Fruit fly (Drosophila melanogaster) whole organism, embryonic: ENCODE measurements around the gene CG6830.

Experiments
- ATbp ChIP-seq: fragments of 200-800 bp; sonication (Bioruptor generic); optimal IDR thresholded peaks from 2 replicates; lab custom pipeline; 2017; ENCODE audit warnings: missing biosample characterization, mild to moderate bottlenecking, missing genetic modification characterization, missing genetic modification reagents
- Aef1 ChIP-seq: fragments of 200-800 bp; sonication (Bioruptor generic); IDR thresholded peaks from 3 replicates; pipeline ENCODE4 v1.3.6; 2022; ENCODE audit warnings: missing biosample characterization, missing genetic modification characterization
- Asciz ChIP-seq: fragments of 200-800 bp; sonication (Bioruptor generic); optimal IDR thresholded peaks from 2 replicates; lab custom pipeline; 2017; ENCODE audit warnings: missing biosample characterization, mild to moderate bottlenecking, missing genetic modification characterization, missing genetic modification reagents
- CG10321 ChIP-seq: fragments of 200-800 bp; sonication (Bioruptor generic); IDR thresholded peaks from 2 replicates; pipeline ENCODE4 v1.3.6; 2022; ENCODE audit warnings: missing biosample characterization, missing genetic modification characterization
- CG11456 ChIP-seq: fragments of 200-800 bp; sonication (Bioruptor generic); IDR thresholded peaks from 3 replicates; pipeline ENCODE4 v1.3.6; 2022; ENCODE audit warnings: missing biosample characterization, missing genetic modification characterization
- CG11504 ChIP-seq: fragments of 200-800 bp; sonication (Bioruptor generic); optimal IDR thresholded peaks from 3 replicates; lab custom pipeline; 2019; ENCODE audit warnings: missing biosample characterization, mild to moderate bottlenecking, missing genetic modification characterization, moderate library complexity
- CG12071 ChIP-seq: fragments of 200-800 bp; sonication (Bioruptor generic); optimal IDR thresholded peaks from 3 replicates; lab custom pipeline; 2018; ENCODE audit warnings: missing biosample characterization, mild to moderate bottlenecking, missing genetic modification characterization
- CG12155 ChIP-seq: fragments of 200-800 bp; sonication (Bioruptor generic); optimal IDR thresholded peaks from 3 replicates; lab custom pipeline; 2016; ENCODE audit warnings: missing biosample characterization, missing genetic modification characterization
- CG13123 ChIP-seq: fragments of 200-800 bp; sonication (Bioruptor generic); optimal IDR thresholded peaks from 2 replicates; lab custom pipeline; 2016; ENCODE audit warnings: missing biosample characterization, missing genetic modification characterization
- CG13775 ChIP-seq: fragments of 200-800 bp; sonication (Bioruptor generic); optimal IDR thresholded peaks from 3 replicates; lab custom pipeline; 2017; ENCODE audit warnings: missing biosample characterization, mild to moderate bottlenecking, missing genetic modification characterization
- CG1603 ChIP-seq: fragments of 200-800 bp; sonication (Bioruptor generic); optimal IDR thresholded peaks from 2 replicates; lab custom pipeline; 2019; ENCODE audit warnings: missing biosample characterization, mild to moderate bottlenecking, missing genetic modification characterization, moderate library complexity
- CG1647 ChIP-seq: fragments of 200-800 bp; sonication (Bioruptor generic); optimal IDR thresholded peaks from 3 replicates; lab custom pipeline; 2016; ENCODE audit warnings: missing biosample characterization, missing genetic modification characterization
- CG17186 ChIP-seq: fragments of 200-800 bp; sonication (Bioruptor generic); optimal IDR thresholded peaks from 3 replicates; lab custom pipeline; 2017; ENCODE audit warnings: missing biosample characterization, missing genetic modification reagents, missing genetic modification characterization
- CG2199 ChIP-seq: fragments of 200-800 bp; sonication (Bioruptor generic); IDR thresholded peaks from 3 replicates; pipeline ENCODE4 v1.3.6; 2022; ENCODE audit warnings: missing biosample characterization, missing genetic modification characterization
- CG30020 ChIP-seq: fragments of 200-800 bp; optimal IDR thresholded peaks from 2 replicates; lab custom pipeline; 2019; ENCODE audit warnings: missing biosample characterization, mild to moderate bottlenecking, missing genetic modification characterization, moderate library complexity
- CG31441 ChIP-seq: fragments of 200-800 bp; sonication (Bioruptor generic); IDR thresholded peaks from 2 replicates; pipeline ENCODE4 v1.3.6; 2022; ENCODE audit warnings: missing biosample characterization, missing genetic modification characterization
- CG3995 ChIP-seq: fragments of 200-800 bp; sonication (Bioruptor generic); optimal IDR thresholded peaks from 3 replicates; lab custom pipeline; 2016; ENCODE audit warnings: missing biosample characterization, missing genetic modification characterization
- CG4404 ChIP-seq: fragments of 200-800 bp; sonication (Bioruptor generic); IDR thresholded peaks from 2 replicates; pipeline ENCODE4 v1.3.6; 2022; ENCODE audit warnings: missing biosample characterization, missing genetic modification characterization
- CG6254 ChIP-seq: fragments of 200-800 bp; sonication (Bioruptor generic); optimal IDR thresholded peaks from 3 replicates; lab custom pipeline; 2017; ENCODE audit warnings: mild to moderate bottlenecking, missing biosample characterization, missing genetic modification reagents, missing genetic modification characterization
- CG7839 ChIP-seq: fragments of 200-800 bp; sonication (Bioruptor generic); optimal IDR thresholded peaks from 3 replicates; lab custom pipeline; 2018; ENCODE audit warnings: missing biosample characterization, mild to moderate bottlenecking, missing genetic modification characterization, moderate library complexity
- CoRest ChIP-seq: fragments of 200-800 bp; sonication (Bioruptor generic); optimal IDR thresholded peaks from 3 replicates; lab custom pipeline; 2018; ENCODE audit warnings: missing biosample characterization, mild to moderate bottlenecking, missing genetic modification characterization, moderate library complexity
- Dek ChIP-seq: fragments of 200-800 bp; sonication (Bioruptor generic); optimal IDR thresholded peaks from 3 replicates; lab custom pipeline; 2019; ENCODE audit warnings: missing biosample characterization, mild to moderate bottlenecking, missing genetic modification characterization, moderate library complexity
- Dll ChIP-seq: fragments of 200-800 bp; sonication (Bioruptor generic); IDR thresholded peaks from 4 replicates; pipeline ENCODE4 v1.3.6; 2022; ENCODE audit warnings: missing biosample characterization, missing genetic modification characterization; ENCODE audit not compliant: partially characterized antibody
- Fer2 ChIP-seq: fragments of 200-800 bp; sonication (Bioruptor generic); optimal IDR thresholded peaks from 2 replicates; lab custom pipeline; 2018; ENCODE audit warnings: missing biosample characterization, mild to moderate bottlenecking, missing genetic modification characterization, moderate library complexity
- Gug ChIP-seq: fragments of 200-800 bp; sonication (Bioruptor generic); IDR thresholded peaks from 4 replicates; pipeline ENCODE4 v1.3.6; 2022; ENCODE audit warnings: missing biosample characterization, missing genetic modification characterization
- HLH3B ChIP-seq: fragments of 200-800 bp; sonication (Bioruptor generic); IDR thresholded peaks from 2 replicates; pipeline ENCODE4 v1.3.6; 2022; ENCODE audit warnings: missing biosample characterization, missing genetic modification characterization
- Hr39 ChIP-seq: fragments of >200 bp; optimal IDR thresholded peaks from 2 replicates; lab custom pipeline; 2017
- Med ChIP-seq: fragments of 200-800 bp; sonication (Bioruptor generic); peaks from one replicate; lab custom pipeline; 2016; ENCODE audit warnings: missing biosample characterization, missing genetic modification characterization, mild to moderate bottlenecking, inconsistent platforms, moderate library complexity
- NfI ChIP-seq: fragments of 200-800 bp; sonication (Bioruptor generic); optimal IDR thresholded peaks from 3 replicates; lab custom pipeline; 2018; ENCODE audit warnings: missing biosample characterization, mild to moderate bottlenecking, missing genetic modification characterization, moderate library complexity
- PHDP ChIP-seq: fragments of 200-800 bp; sonication (Bioruptor generic); optimal IDR thresholded peaks from 3 replicates; lab custom pipeline; 2018; ENCODE audit warnings: missing biosample characterization, mild to moderate bottlenecking, missing genetic modification characterization, moderate library complexity
- Ssrp ChIP-seq: fragments of 200-800 bp; sonication (Bioruptor generic); optimal IDR thresholded peaks from 2 replicates; lab custom pipeline; 2018; ENCODE audit warnings: missing biosample characterization, mild to moderate bottlenecking, missing genetic modification characterization, moderate library complexity
- Xrp1 ChIP-seq: fragments of 200-800 bp; sonication (Bioruptor generic); IDR thresholded peaks from 2 replicates; pipeline ENCODE4 v1.3.6; 2022; ENCODE audit warnings: missing biosample characterization, missing genetic modification characterization
- al ChIP-seq: fragments of 200-800 bp; sonication (Bioruptor generic); IDR thresholded peaks from 2 replicates; pipeline ENCODE4 v1.3.6; 2022; ENCODE audit warnings: missing biosample characterization, missing genetic modification characterization
- amos ChIP-seq: fragments of 200-800 bp; sonication (Bioruptor generic); IDR thresholded peaks from 2 replicates; pipeline ENCODE4 v1.3.6; 2022; ENCODE audit warnings: missing biosample characterization, missing genetic modification characterization; ENCODE audit not compliant: partially characterized antibody
- ap ChIP-seq: fragments of 200-800 bp; sonication (Bioruptor generic); IDR thresholded peaks from 2 replicates; pipeline ENCODE4 v1.3.6; 2022; ENCODE audit warnings: missing biosample characterization, missing genetic modification characterization
- caup ChIP-seq: fragments of 200-800 bp; sonication (Bioruptor generic); optimal IDR thresholded peaks from 3 replicates; lab custom pipeline; 2017; ENCODE audit warnings: missing biosample characterization, mild to moderate bottlenecking, missing genetic modification characterization, moderate library complexity; ENCODE audit not compliant: severe bottlenecking
- chif ChIP-seq, 2 experiments: fragments of 200-800 bp; sonication (Bioruptor generic); optimal IDR thresholded peaks; 3 replicates each; lab custom pipeline; 2016; ENCODE audit warnings: missing biosample characterization in 2 of 2, missing genetic modification characterization in 2 of 2
- dmrt99B ChIP-seq: fragments of 200-800 bp; sonication (Bioruptor generic); optimal IDR thresholded peaks from 2 replicates; lab custom pipeline; 2018; ENCODE audit warnings: missing biosample characterization, mild to moderate bottlenecking, missing genetic modification characterization, moderate library complexity
- dpn ChIP-seq, 2 experiments: fragments of 200-800 bp; sonication (Bioruptor generic); optimal IDR thresholded peaks; 3 replicates each; lab custom pipeline; 2016; ENCODE audit warnings: missing biosample characterization in 2 of 2, missing genetic modification characterization in 2 of 2
- emc ChIP-seq: fragments of 200-800 bp; sonication (Bioruptor generic); optimal IDR thresholded peaks from 2 replicates; lab custom pipeline; 2016; ENCODE audit warnings: missing biosample characterization, missing genetic modification characterization
- ewg ChIP-seq: fragments of 200-800 bp; sonication (Bioruptor generic); optimal IDR thresholded peaks from 3 replicates; lab custom pipeline; 2017; ENCODE audit warnings: mild to moderate bottlenecking, missing biosample characterization, missing genetic modification reagents, missing genetic modification characterization
- kah ChIP-seq: fragments of 200-800 bp; sonication (Bioruptor generic); optimal IDR thresholded peaks from 2 replicates; lab custom pipeline; 2018; ENCODE audit warnings: missing biosample characterization, mild to moderate bottlenecking, missing genetic modification characterization
- lilli ChIP-seq: fragments of 200-800 bp; sonication (Bioruptor generic); optimal IDR thresholded peaks from 3 replicates; lab custom pipeline; 2016; ENCODE audit warnings: missing biosample characterization, missing genetic modification characterization
- oc ChIP-seq: fragments of 200-800 bp; sonication (Bioruptor generic); optimal IDR thresholded peaks from 2 replicates; lab custom pipeline; 2018; ENCODE audit warnings: missing biosample characterization, mild to moderate bottlenecking, missing genetic modification characterization, moderate library complexity
- pan ChIP-seq, 4 experiments: fragments of >200 bp in 3 of 4; fragments of 200-800 bp in 1 of 4; sonication (Bioruptor generic) in 1 of 4; optimal IDR thresholded peaks in 3 of 4; IDR thresholded peaks in 1 of 4; 2 replicates each; pipeline versions ENCODE4 v1.3.6 to Lab custom; 2017 to 2022; ENCODE audit warnings: missing biosample characterization in 2 of 4, missing genetic modification characterization in 2 of 4, mixed read lengths in 1 of 4
- phol ChIP-seq: fragments of 200-800 bp; sonication (Bioruptor generic); optimal IDR thresholded peaks from 3 replicates; lab custom pipeline; 2018; ENCODE audit warnings: missing biosample characterization, mild to moderate bottlenecking, missing genetic modification characterization, moderate library complexity
- run ChIP-seq: fragments of 200-800 bp; sonication (Bioruptor generic); optimal IDR thresholded peaks from 3 replicates; lab custom pipeline; 2018; ENCODE audit warnings: missing biosample characterization, mild to moderate bottlenecking, missing genetic modification characterization
- sens-2 ChIP-seq: fragments of 200-800 bp; sonication (Bioruptor generic); IDR thresholded peaks from 2 replicates; pipeline ENCODE4 v1.3.6; 2022; ENCODE audit warnings: missing biosample characterization, missing genetic modification characterization
- sqz ChIP-seq: fragments of 200-800 bp; sonication (Bioruptor generic); optimal IDR thresholded peaks from 3 replicates; lab custom pipeline; 2018; ENCODE audit warnings: missing biosample characterization, mild to moderate bottlenecking, missing genetic modification characterization
- z ChIP-seq: fragments of 200-800 bp; sonication (Bioruptor generic); IDR thresholded peaks from 3 replicates; pipeline ENCODE4 v1.3.6; 2022; ENCODE audit warnings: missing biosample characterization, missing genetic modification characterization
- zf30C ChIP-seq: fragments of 200-800 bp; sonication (Bioruptor generic); optimal IDR thresholded peaks from 3 replicates; lab custom pipeline; 2018; ENCODE audit warnings: missing biosample characterization, mild to moderate bottlenecking, missing genetic modification characterization

Gene CG6830

dm6 chr3R:11662617-11663016, 21.5 kb downstream of the CG6830 start (continued):
- TF ChIP-seq lilli (GFP tag; lab: Kevin White, UChicago) (no peak), amos (GFP tag; lab: Robert Waterston, UW) (no peak), PHDP (peak; percentile 2), phol (tag; lab: Kevin White, UChicago) (peak; percentile 11), CG4404 (GFP tag; lab: Robert Waterston, UW) (no peak), Fer2 (tag; lab: Kevin White, UChicago) (no peak), CG11504 (tag; lab: Kevin White, UChicago) (peak; percentile 26), HLH3B (GFP tag; lab: Robert Waterston, UW) (no peak), sens-2 (no peak), zf30C (GFP tag; lab: Kevin White, UChicago) (no peak), Aef1 (GFP tag; lab: Robert Waterston, UW) (no peak), emc (no peak), chif (GFP tag; optimal IDR thresholded peaks at IDR 0.05; lab: Kevin White, UChicago) (peak in 1 of 2 experiments; percentile 4), z (no peak), kah (GFP tag; lab: Kevin White, UChicago) (no peak), Xrp1 (GFP tag; lab: Robert Waterston, UW) (peak; percentile 14; the same call in 1 of the 2 replicates), CG11456 (GFP tag; lab: Robert Waterston, UW) (no peak), caup (GFP tag; lab: Kevin White, UChicago) (no peak), ap (no peak), al (GFP tag; lab: Robert Waterston, UW) (no peak), CG1647 (GFP tag; lab: Kevin White, UChicago) (no peak), CG7839 (tag; lab: Kevin White, UChicago) (peak; percentile 6), dmrt99B (peak; percentile 37), pan (optimal IDR thresholded peaks at IDR 0.05; lab: Kevin White, UChicago) (no peak), pan (GFP tag; optimal IDR thresholded peaks at IDR 0.05 in 1 of 2, IDR thresholded peaks at IDR 0.05 in 1 of 2) (peak in 1 of 2 experiments; percentile 14), Hr39 (lab: Kevin White, UChicago) (no peak), CG13775 (GFP tag; lab: Kevin White, UChicago) (no peak), Ssrp (tag; lab: Kevin White, UChicago) (no peak), Asciz (GFP tag; lab: Kevin White, UChicago) (no peak), Gug (no peak), ewg (no peak), Dll (GFP tag; lab: Robert Waterston, UW) (no peak), CoRest (tag; lab: Kevin White, UChicago) (peak; percentile 3), NfI (GFP tag; lab: Kevin White, UChicago) (no peak), oc (no peak), run (tag; lab: Kevin White, UChicago) (no peak), CG13123 (no peak), Med (GFP tag; lab: Kevin White, UChicago) (peak; percentile 39), CG30020 (tag; lab: Kevin White, UChicago) (no peak), ATbp (GFP tag; lab: Kevin White, UChicago) (peak; percentile 16), CG12155 (GFP tag; lab: Kevin White, UChicago) (no peak), dpn (GFP tag; optimal IDR thresholded peaks at IDR 0.05; lab: Kevin White, UChicago) (no peak), Dek (tag; lab: Kevin White, UChicago) (no peak), CG6254 (no peak), CG10321 (GFP tag; lab: Robert Waterston, UW) (no peak), sqz (GFP tag; lab: Kevin White, UChicago) (no peak), CG3995 (GFP tag; lab: Kevin White, UChicago) (no peak), CG2199 (GFP tag; lab: Robert Waterston, UW) (no peak), CG31441 (no peak), CG12071 (no peak), CG1603 (tag; lab: Kevin White, UChicago) (no peak), CG17186 (GFP tag; lab: Kevin White, UChicago) (no peak)
